Worm (Caenorhabditis elegans) whole organism, young adult: ENCODE measurements around the gene R06B9.5.

Experiments
- B0336.3 ChIP-seq: fragments of 200-800 bp; sonication (Bioruptor generic); IDR thresholded peaks from 2 replicates; pipeline ENCODE4 v1.3.6; 2022; ENCODE audit warnings: missing genetic modification characterization, missing compliant biosample characterization
- D2030.7 ChIP-seq: fragments of 200-800 bp; sonication (Bioruptor generic); IDR thresholded peaks from 2 replicates; pipeline ENCODE4 v1.3.6; 2022; ENCODE audit warnings: missing genetic modification reagents, missing genetic modification characterization, missing compliant biosample characterization
- F33H1.4 ChIP-seq: fragments of 200-800 bp; sonication (Bioruptor generic); IDR thresholded peaks from 2 replicates; pipeline ENCODE4 v1.3.6; 2022; ENCODE audit warnings: missing genetic modification reagents, missing genetic modification characterization, missing compliant biosample characterization
- F39B2.1 ChIP-seq: fragments of 200-800 bp; sonication (Bioruptor generic); IDR thresholded peaks from 2 replicates; pipeline ENCODE4 v1.3.6; 2022; ENCODE audit warnings: missing genetic modification reagents, missing genetic modification characterization, missing compliant biosample characterization
- F52B5.7 ChIP-seq: sonication (generic microtip); optimal IDR thresholded peaks from 2 replicates; lab custom pipeline; 2016; ENCODE audit warnings: mild to moderate bottlenecking, missing genetic modification characterization, missing compliant biosample characterization
- F55B11.4 ChIP-seq: sonication (generic microtip); optimal IDR thresholded peaks from 2 replicates; lab custom pipeline; 2016; ENCODE audit warnings: missing compliant biosample characterization, missing genetic modification characterization, borderline replicate concordance; ENCODE audit not compliant: insufficient read depth
- Y79H2A.3 ChIP-seq: fragments of 200-800 bp; sonication (Bioruptor generic); conservative IDR thresholded peaks from 2 replicates; pipeline ENCODE4 v1.3.6; 2022; ENCODE audit warnings: missing genetic modification reagents, missing genetic modification characterization, missing compliant biosample characterization
- ZK185.1 ChIP-seq: sonication (generic microtip); optimal IDR thresholded peaks from 2 replicates; lab custom pipeline; 2016; ENCODE audit warnings: mild to moderate bottlenecking, missing genetic modification characterization, missing compliant biosample characterization; ENCODE audit not compliant: poor library complexity, severe bottlenecking
- athp-1 ChIP-seq: sonication (generic microtip); optimal IDR thresholded peaks from 2 replicates; lab custom pipeline; 2017; ENCODE audit warnings: mild to moderate bottlenecking, missing genetic modification characterization, missing compliant biosample characterization
- ceh-100 ChIP-seq: fragments of 200-800 bp; sonication (Bioruptor generic); IDR thresholded peaks from 2 replicates; pipeline ENCODE4 v1.3.6; 2022; ENCODE audit warnings: missing genetic modification reagents, missing genetic modification characterization, missing compliant biosample characterization
- ceh-91 ChIP-seq: fragments of 200-800 bp; sonication (Bioruptor generic); IDR thresholded peaks from 2 replicates; pipeline ENCODE4 v1.3.6; 2022; ENCODE audit warnings: missing genetic modification reagents, missing genetic modification characterization, missing compliant biosample characterization
- chd-7 ChIP-seq: sonication (generic microtip); optimal IDR thresholded peaks from 2 replicates; lab custom pipeline; 2016; ENCODE audit warnings: mild to moderate bottlenecking, missing genetic modification characterization, moderate library complexity, missing compliant biosample characterization
- die-1 ChIP-seq: sonication (generic microtip); optimal IDR thresholded peaks from 2 replicates; lab custom pipeline; 2016; ENCODE audit warnings: missing genotype, mild to moderate bottlenecking, missing genetic modification characterization, missing compliant biosample characterization
- efl-1 ChIP-seq: fragments of 150-350 bp; optimal IDR thresholded peaks from 2 replicates; lab custom pipeline; 2014; ENCODE audit warnings: missing biosample characterization, missing genetic modification reagents, missing genetic modification characterization
- him-1 ChIP-seq: sonication (generic microtip); optimal IDR thresholded peaks from 2 replicates; lab custom pipeline; 2016; ENCODE audit warnings: missing genotype, missing genetic modification reagents, missing genetic modification characterization, missing compliant biosample characterization
- hmg-20 ChIP-seq: fragments of 200-800 bp; sonication (Bioruptor generic); IDR thresholded peaks from 2 replicates; pipeline ENCODE4 v1.3.6; 2022; ENCODE audit warnings: missing genetic modification reagents, missing genetic modification characterization, missing compliant biosample characterization
- lsl-1 ChIP-seq: fragments of 200-800 bp; sonication (Bioruptor generic); optimal IDR thresholded peaks from 2 replicates; lab custom pipeline; 2018; ENCODE audit warnings: mild to moderate bottlenecking, missing genetic modification characterization, moderate library complexity, missing compliant biosample characterization
- madf-6 ChIP-seq: fragments of 200-800 bp; sonication (Bioruptor generic); IDR thresholded peaks from 2 replicates; pipeline ENCODE4 v1.3.6; 2022; ENCODE audit warnings: missing genetic modification reagents, missing genetic modification characterization, missing compliant biosample characterization
- madf-8 ChIP-seq: fragments of 200-800 bp; sonication (Bioruptor generic); conservative IDR thresholded peaks from 2 replicates; pipeline ENCODE4 v1.3.6; 2022; ENCODE audit warnings: missing genetic modification reagents, missing genetic modification characterization, missing compliant biosample characterization
- mxl-1 ChIP-seq: sonication (generic microtip); optimal IDR thresholded peaks from 2 replicates; lab custom pipeline; 2016; ENCODE audit warnings: missing genetic modification characterization, missing compliant biosample characterization
- snpc-1.1 ChIP-seq: sonication (generic microtip); optimal IDR thresholded peaks from 2 replicates; lab custom pipeline; 2017; ENCODE audit warnings: missing genetic modification characterization, mild to moderate bottlenecking, missing compliant biosample characterization, antibody characterized with exemption, moderate library complexity, missing genotype, missing genetic modification reagents; ENCODE audit not compliant: insufficient read depth
- snpc-1.3 ChIP-seq: sonication (generic microtip); optimal IDR thresholded peaks from 2 replicates; lab custom pipeline; 2017; ENCODE audit warnings: missing genetic modification characterization, mild to moderate bottlenecking, missing compliant biosample characterization, antibody characterized with exemption, moderate library complexity, missing genotype, missing genetic modification reagents; ENCODE audit not compliant: insufficient read depth
- snpc-4 ChIP-seq, 5 experiments: fragments of 150-350 bp in 1 of 5; sonication (generic microtip) in 4 of 5; optimal IDR thresholded peaks; 2 replicates each; lab custom pipeline; 2014 to 2018; ENCODE audit warnings: missing genetic modification characterization in 5 of 5, missing biosample characterization in 3 of 5, antibody characterized with exemption in 2 of 5, mild to moderate bottlenecking in 2 of 5, missing compliant biosample characterization in 2 of 5, missing genotype in 2 of 5, moderate library complexity in 2 of 5, missing genetic modification reagents in 1 of 5
- xnd-1 ChIP-seq: sonication (generic microtip); optimal IDR thresholded peaks from 2 replicates; lab custom pipeline; 2016; ENCODE audit warnings: missing genotype, missing genetic modification reagents, missing genetic modification characterization, missing compliant biosample characterization
- ztf-6 ChIP-seq: fragments of 200-800 bp; sonication (Bioruptor generic); IDR thresholded peaks from 2 replicates; pipeline ENCODE4 v1.3.6; 2022; ENCODE audit warnings: missing genetic modification reagents, missing genetic modification characterization, missing compliant biosample characterization

Gene R06B9.5

ce11 chrII:13736089-13736488 is at the start of gene R06B9.5:
Gene R06B9.5, plus strand, starts transcription at chrII:13736320.
- TF ChIP-seq efl-1 (GFP tag; lab: Kevin White, UChicago) (peak; percentile 3), F55B11.4 (tag; lab: Kevin White, UChicago) (no peak), snpc-1.1 (tag; lab: Kevin White, UChicago) (no peak)

ce11 chrII:13694712-13695111 is 41.4 kb upstream of the R06B9.5 start, which contains the start of gene rpoa-1:
Gene rpoa-1, minus strand, starts transcription at chrII:13694795.
- no peak for TF ChIP-seq him-1 (tag; lab: Kevin White, UChicago)
- peak; percentile 36 for TF ChIP-seq lsl-1 (GFP tag; lab: Kevin White, UChicago)
- no peak for TF ChIP-seq snpc-4 (GFP tag; optimal IDR thresholded peaks at IDR 0.05; lab: Kevin White, UChicago)
- TF ChIP-seq snpc-4 (tag; optimal IDR thresholded peaks at IDR 0.05; lab: Kevin White, UChicago) = peak in 1 of 4 experiments; percentile 8
- TF ChIP-seq madf-8 = peak; percentile 18; the same call in 1 of the 2 replicates
- TF ChIP-seq madf-6 (GFP tag; lab: Robert Waterston, UW) = peak; percentile 57; the same call in 1 of the 2 replicates

ce11 chrII:13695343-13696332 is 40.5 kb upstream of the R06B9.5 start, which contains the start of gene kqt-3:
Gene kqt-3, plus strand, starts transcription at chrII:13696282.
- TF ChIP-seq ceh-91 = peak; percentile 36; the same call in 1 of the 2 replicates
- TF ChIP-seq chd-7 (tag; lab: Kevin White, UChicago) = no peak
- no peak for TF ChIP-seq mxl-1 (tag; lab: Kevin White, UChicago)
- TF ChIP-seq snpc-4 (GFP tag; optimal IDR thresholded peaks at IDR 0.05; lab: Kevin White, UChicago) = no peak
- TF ChIP-seq snpc-4 (tag; optimal IDR thresholded peaks at IDR 0.05; lab: Kevin White, UChicago) = no peak
- no peak for TF ChIP-seq hmg-20 (GFP tag; lab: Robert Waterston, UW)
- peak; percentile 57 for TF ChIP-seq madf-8
- no peak for TF ChIP-seq F55B11.4 (tag; lab: Kevin White, UChicago)
- TF ChIP-seq xnd-1 (tag; lab: Kevin White, UChicago) = peak; percentile 69
- peak; percentile 41 for TF ChIP-seq D2030.7 (GFP tag; lab: Robert Waterston, UW)
- TF ChIP-seq F33H1.4 (GFP tag; lab: Robert Waterston, UW) = peak; percentile 49
- TF ChIP-seq ZK185.1 (tag; lab: Kevin White, UChicago) = no peak
- peak; percentile 69 for TF ChIP-seq madf-6 (GFP tag; lab: Robert Waterston, UW)
- peak; percentile 31 for TF ChIP-seq efl-1 (GFP tag; lab: Kevin White, UChicago)
- TF ChIP-seq B0336.3 (GFP tag; lab: Robert Waterston, UW) = no peak
- no peak for TF ChIP-seq Y79H2A.3 (GFP tag; lab: Robert Waterston, UW)
- TF ChIP-seq lsl-1 (GFP tag; lab: Kevin White, UChicago) = peak; percentile 87
- TF ChIP-seq athp-1 (tag; lab: Kevin White, UChicago) = no peak
- no peak for TF ChIP-seq snpc-1.3 (tag; lab: Kevin White, UChicago)

- TF ChIP-seq hmg-20 (GFP tag; lab: Robert Waterston, UW) = no peak
- TF ChIP-seq F39B2.1 (GFP tag; lab: Robert Waterston, UW) = no peak
- no peak for TF ChIP-seq die-1 (tag; lab: Kevin White, UChicago)
- TF ChIP-seq ztf-6 (GFP tag; lab: Robert Waterston, UW) = no peak
- TF ChIP-seq ceh-100 (GFP tag; lab: Robert Waterston, UW) = no peak
- no peak for TF ChIP-seq F52B5.7 (tag; lab: Kevin White, UChicago)
- TF ChIP-seq efl-1 (GFP tag; lab: Kevin White, UChicago) = no peak
Observed at ce11 chrII:13697691-13698090, 38.4 kb upstream of the R06B9.5 start.
